ENCODE assay signal across 1 worm cellular context in genomic region chrII:4942397-4942796, ce11.
A peak's percentile ranks its signal among the peaks of the same experiment; 100 is the strongest.
TF ChIP-seq lines count a peak whose summit lies in the region.

No protein-coding gene starts in this region.

TF ChIP-seq in whole organism, L4 larva, 104 proteins besides CTCF, POLR2A, EP300 and RAD21 (continued from another document):
- TF ChIP-seq pha-4 (GFP tag; IDR thresholded peaks at IDR 0.05; lab: Robert Waterston, UW) (peak; percentile 81), pha-4 (tag; optimal IDR thresholded peaks at IDR 0.05; lab: Kevin White, UChicago) (no peak), ceh-28 (tag; optimal IDR thresholded peaks at IDR 0.05; lab: Kevin White, UChicago) (no peak), daf-8 (GFP tag; IDR thresholded peaks at IDR 0.05; lab: Robert Waterston, UW) (0 out of 2 replicates have a peak, but pooled peaks have one; percentile 74), spr-3 (GFP tag; optimal IDR thresholded peaks at IDR 0.05; lab: Kevin White, UChicago) (peak; percentile 36), mdt-29 (GFP tag; IDR thresholded peaks at IDR 0.05; lab: Robert Waterston, UW) (peak; percentile 58; the same call in 1 of the 2 replicates), spr-1 (tag; optimal IDR thresholded peaks at IDR 0.05; lab: Kevin White, UChicago) (peak; percentile 59), zfp-3 (GFP tag; conservative IDR thresholded peaks at IDR 0.05; lab: Robert Waterston, UW) (peak; percentile 82), mdl-1 (tag; optimal IDR thresholded peaks at IDR 0.05; lab: Kevin White, UChicago) (no peak), unc-130 (GFP tag; optimal IDR thresholded peaks at IDR 0.05; lab: Kevin White, UChicago) (peak; percentile 66), egl-43 (GFP tag; IDR thresholded peaks at IDR 0.05; lab: Robert Waterston, UW) (peak; percentile 82), lin-1 (GFP tag; IDR thresholded peaks at IDR 0.05; lab: Robert Waterston, UW) (peak; percentile 22; the same call in 1 of the 2 replicates), ZK337.2 (GFP tag; IDR thresholded peaks at IDR 0.05; lab: Robert Waterston, UW) (no peak), fos-1 (tag; optimal IDR thresholded peaks at IDR 0.05; lab: Kevin White, UChicago) (no peak), tra-1 (GFP tag; IDR thresholded peaks at IDR 0.05; lab: Robert Waterston, UW) (peak; percentile 68; the same call in 1 of the 2 replicates), ztf-11 (tag; optimal IDR thresholded peaks at IDR 0.05; lab: Kevin White, UChicago) (no peak), lin-15B (tag; optimal IDR thresholded peaks at IDR 0.05; lab: Kevin White, UChicago) (no peak), nhr-48 (tag; optimal IDR thresholded peaks at IDR 0.05; lab: Kevin White, UChicago) (no peak), skn-1 (tag; optimal IDR thresholded peaks at IDR 0.05; lab: Kevin White, UChicago) (no peak), madf-5 (GFP tag; IDR thresholded peaks at IDR 0.05; lab: Robert Waterston, UW) (peak; percentile 38 to 67; a peak in 2 of 4 replicates), R02D3.7 (tag; optimal IDR thresholded peaks at IDR 0.05; lab: Kevin White, UChicago) (no peak), dpl-1 (GFP tag; optimal IDR thresholded peaks at IDR 0.05; lab: Kevin White, UChicago) (no peak), mes-2 (tag; optimal IDR thresholded peaks at IDR 0.05; lab: Kevin White, UChicago; ENCODE audit: poor library complexity, severe bottlenecking) (peak; percentile 79), gei-8 (GFP tag; optimal IDR thresholded peaks at IDR 0.05; lab: Kevin White, UChicago) (peak; percentile 56), unc-62 (GFP tag; optimal IDR thresholded peaks at IDR 0.05 in 1 of 2; lab: Kevin White, UChicago) (no peak), unc-62 (tag; optimal IDR thresholded peaks at IDR 0.05; lab: Kevin White, UChicago) (no peak), snpc-1.2 (GFP tag; IDR thresholded peaks at IDR 0.05; lab: Robert Waterston, UW) (no peak), F10B5.3 (tag; optimal IDR thresholded peaks at IDR 0.05; lab: Kevin White, UChicago) (no peak), pqm-1 (tag; optimal IDR thresholded peaks at IDR 0.05; lab: Kevin White, UChicago) (no peak), arid-1 (GFP tag; conservative IDR thresholded peaks at IDR 0.05; lab: Robert Waterston, UW) (peak; percentile 84), dmd-6 (GFP tag; IDR thresholded peaks at IDR 0.05; lab: Robert Waterston, UW) (peak; percentile 47), ces-1 (GFP tag; optimal IDR thresholded peaks at IDR 0.05; lab: Kevin White, UChicago) (no peak), ceh-82 (tag; optimal IDR thresholded peaks at IDR 0.05; lab: Kevin White, UChicago) (no peak), ama-1 (optimal IDR thresholded peaks at IDR 0.05; lab: Kevin White, UChicago) (peak; percentile 90), ceh-62 (tag; optimal IDR thresholded peaks at IDR 0.05; lab: Kevin White, UChicago) (no peak), saeg-2 (GFP tag; IDR thresholded peaks at IDR 0.05; lab: Robert Waterston, UW) (0 out of 2 replicates have a peak, but pooled peaks have one; percentile 77), nhr-237 (tag; optimal IDR thresholded peaks at IDR 0.05; lab: Kevin White, UChicago) (no peak), ctbp-1 (GFP tag; IDR thresholded peaks at IDR 0.05; lab: Robert Waterston, UW) (peak; percentile 79), hmg-1.1 (GFP tag; IDR thresholded peaks at IDR 0.05; lab: Robert Waterston, UW) (peak; percentile 65), sdz-12 (GFP tag; optimal IDR thresholded peaks at IDR 0.05; lab: Kevin White, UChicago) (no peak), lsy-2 (tag; optimal IDR thresholded peaks at IDR 0.05; lab: Kevin White, UChicago) (peak in 1 of 2 experiments; percentile 16), rbr-2 (tag; optimal IDR thresholded peaks at IDR 0.05; lab: Kevin White, UChicago) (peak; percentile 42)
